Worm (Caenorhabditis elegans) whole organism, L3 larva: ENCODE results near the gene tbck-1.

Experiments
- ama-1 ChIP-seq: fragments of 150-350 bp; optimal IDR thresholded peaks from 2 replicates; lab custom pipeline; 2018
- elt-1 ChIP-seq: fragments of 150-350 bp; optimal IDR thresholded peaks from 2 replicates; lab custom pipeline; 2014; ENCODE audit warnings: missing biosample characterization, missing genetic modification characterization
- elt-3 ChIP-seq, 3 experiments: fragments of 150-350 bp in 1 of 3; sonication (generic microtip) in 2 of 3; optimal IDR thresholded peaks; 2 replicates in 2 of 3; 4 replicates in 1 of 3; lab custom pipeline; 2014 to 2017; ENCODE audit warnings: missing biosample characterization in 3 of 3, missing genetic modification characterization in 3 of 3
- hmg-11 ChIP-seq: sonication (generic microtip); optimal IDR thresholded peaks from 2 replicates; lab custom pipeline; 2016; ENCODE audit warnings: missing genetic modification characterization, missing compliant biosample characterization
- nhr-25 ChIP-seq: sonication (generic microtip); optimal IDR thresholded peaks from 2 replicates; lab custom pipeline; 2017; ENCODE audit warnings: missing biosample characterization, missing genetic modification characterization
- zag-1 ChIP-seq: fragments of 150-350 bp; optimal IDR thresholded peaks from 2 replicates; lab custom pipeline; 2014; ENCODE audit warnings: missing biosample characterization, missing genetic modification characterization

- TF ChIP-seq elt-3 (tag; optimal IDR thresholded peaks at IDR 0.05; lab: Kevin White, UChicago) (no peak), hmg-11 (tag; lab: Kevin White, UChicago) (peak; percentile 75), zag-1 (tag; lab: Kevin White, UChicago) (peak; percentile 40), nhr-25 (tag; lab: Kevin White, UChicago) (peak; percentile 93), elt-1 (peak; percentile 74), ama-1 (lab: Kevin White, UChicago) (peak; percentile 75)
These were observed 23.3 kb downstream of the tbck-1 start, which contains the start of gene dnj-9 for ce11 chrII:4851594-4852106.
